Fruit fly (Drosophila melanogaster): ENCODE measurements around the gene CG15443.
A peak's percentile ranks its signal among the peaks of the same experiment; 100 is the strongest.

- TF ChIP-seq D1 (tag; optimal IDR thresholded peaks at IDR 0.05) (peak; percentile 99), CG13204 (GFP tag; optimal IDR thresholded peaks at IDR 0.05) (no peak), CG34367 (tag; optimal IDR thresholded peaks at IDR 0.05) (peak; percentile 88), CG14655 (GFP tag; optimal IDR thresholded peaks at IDR 0.05) (peak; percentile 99), CG4496 (GFP tag; IDR thresholded peaks at IDR 0.05) (peak; percentile 99), fd96Ca (GFP tag; IDR thresholded peaks at IDR 0.05) (peak; percentile 97), EcR (GFP tag; optimal IDR thresholded peaks at IDR 0.05) (peak; percentile 30), Ets98B (GFP tag; IDR thresholded peaks at IDR 0.05) (peak; percentile 99), CG8159 (tag; optimal IDR thresholded peaks at IDR 0.05) (peak; percentile 99)
Measured at dm6 chr2L:4448582-4449016, 14.6 kb downstream of the CG15443 start, which contains the start of gene MFS18.

Measured in whole organism, pupa.